Fruit fly (Drosophila melanogaster) whole organism, embryonic: Measurements from ENCODE around the gene CheB93b.

ENCODE experiments used
- Awh ChIP-seq: fragments of 200-800 bp; sonication (Bioruptor generic); IDR thresholded peaks from 2 replicates; pipeline ENCODE4, ENCODE4 v1.3.6; 2022; ENCODE audit warnings: missing biosample characterization, missing genetic modification characterization
- CG12071 ChIP-seq: fragments of 200-800 bp; sonication (Bioruptor generic); optimal IDR thresholded peaks from 3 replicates; lab custom pipeline; 2018; ENCODE audit warnings: missing biosample characterization, mild to moderate bottlenecking, missing genetic modification characterization
- CG12744 ChIP-seq: fragments of 200-800 bp; sonication (Bioruptor generic); optimal IDR thresholded peaks from 2 replicates; lab custom pipeline; 2016; ENCODE audit warnings: missing biosample characterization, missing genetic modification characterization
- CG13287 ChIP-seq: fragments of 200-800 bp; sonication (Bioruptor generic); IDR thresholded peaks from 2 replicates; pipeline ENCODE4 v1.3.6; 2022; ENCODE audit warnings: missing biosample characterization, missing genetic modification characterization; ENCODE audit not compliant: partially characterized antibody
- CG13424 ChIP-seq: fragments of 200-800 bp; sonication (Bioruptor generic); optimal IDR thresholded peaks from 2 replicates; lab custom pipeline; 2019; ENCODE audit warnings: missing biosample characterization, mild to moderate bottlenecking, missing genetic modification characterization, moderate library complexity
- CG14965 ChIP-seq: fragments of 200-800 bp; sonication (Bioruptor generic); optimal IDR thresholded peaks from 2 replicates; lab custom pipeline; 2016; ENCODE audit warnings: missing biosample characterization, missing genetic modification characterization, borderline replicate concordance
- CG15514 ChIP-seq: fragments of 200-800 bp; sonication (Bioruptor generic); optimal IDR thresholded peaks from 3 replicates; lab custom pipeline; 2017; ENCODE audit warnings: missing biosample characterization, missing genetic modification characterization, mild to moderate bottlenecking, moderate library complexity, missing genetic modification reagents
- CG15696 ChIP-seq: fragments of 200-800 bp; sonication (Bioruptor generic); optimal IDR thresholded peaks from 2 replicates; lab custom pipeline; 2019; ENCODE audit warnings: missing biosample characterization, mild to moderate bottlenecking, missing genetic modification characterization, moderate library complexity
- CG1602 ChIP-seq: fragments of 200-800 bp; sonication (Bioruptor generic); optimal IDR thresholded peaks from 3 replicates; lab custom pipeline; 2016; ENCODE audit warnings: missing biosample characterization, missing genetic modification characterization
- CG2875 ChIP-seq: fragments of 200-800 bp; sonication (Bioruptor generic); optimal IDR thresholded peaks from 2 replicates; lab custom pipeline; 2017; ENCODE audit warnings: missing biosample characterization, mild to moderate bottlenecking, missing genetic modification characterization, missing genetic modification reagents
- CG33213 ChIP-seq: fragments of 200-800 bp; sonication (Bioruptor generic); optimal IDR thresholded peaks from 3 replicates; lab custom pipeline; 2016; ENCODE audit warnings: missing biosample characterization, missing genetic modification characterization
- CG4360 ChIP-seq: fragments of 200-800 bp; sonication (Bioruptor generic); IDR thresholded peaks from 2 replicates; pipeline ENCODE4 v1.3.6; 2022; ENCODE audit warnings: missing biosample characterization, missing genetic modification characterization
- CG4424 ChIP-seq: fragments of 200-800 bp; sonication (Bioruptor generic); optimal IDR thresholded peaks from 3 replicates; lab custom pipeline; 2016; ENCODE audit warnings: missing biosample characterization, missing genetic modification characterization
- CG5245 ChIP-seq: fragments of 200-800 bp; sonication (Bioruptor generic); optimal IDR thresholded peaks from 3 replicates; lab custom pipeline; 2016; ENCODE audit warnings: missing biosample characterization, missing genetic modification characterization
- CG6654 ChIP-seq: fragments of 200-800 bp; sonication (Bioruptor generic); optimal IDR thresholded peaks from 2 replicates; lab custom pipeline; 2017; ENCODE audit warnings: missing biosample characterization, mild to moderate bottlenecking, missing genetic modification characterization
- CG6683 ChIP-seq: fragments of 200-800 bp; sonication (Bioruptor generic); optimal IDR thresholded peaks from 2 replicates; lab custom pipeline; 2017; ENCODE audit warnings: missing biosample characterization, mild to moderate bottlenecking, missing genetic modification characterization, missing genetic modification reagents
- CG8290 ChIP-seq, 3 experiments: fragments of 200-800 bp; sonication (Bioruptor generic); optimal IDR thresholded peaks; 2 replicates each; lab custom pipeline; 2016 to 2019; ENCODE audit warnings: missing biosample characterization in 3 of 3, missing genetic modification characterization in 3 of 3, mild to moderate bottlenecking in 2 of 3, moderate library complexity in 1 of 3
- CG9727 ChIP-seq: fragments of 200-800 bp; sonication (Bioruptor generic); optimal IDR thresholded peaks from 3 replicates; lab custom pipeline; 2017; ENCODE audit warnings: missing biosample characterization, mild to moderate bottlenecking, missing genetic modification characterization
- CrebB ChIP-seq: fragments of 200-800 bp; sonication (Bioruptor generic); optimal IDR thresholded peaks from 3 replicates; lab custom pipeline; 2018; ENCODE audit warnings: missing biosample characterization, mild to moderate bottlenecking, missing genetic modification characterization
- D ChIP-seq, 2 experiments: fragments of 200-800 bp in 1 of 2; fragments of >200 bp in 1 of 2; sonication (Bioruptor generic) in 1 of 2; optimal IDR thresholded peaks; 2 replicates in 1 of 2; 3 replicates in 1 of 2; lab custom pipeline; 2017; ENCODE audit warnings: mild to moderate bottlenecking in 1 of 2, missing biosample characterization in 1 of 2, missing genetic modification characterization in 1 of 2, missing genetic modification reagents in 1 of 2
- D19B ChIP-seq: fragments of 200-800 bp; sonication (Bioruptor generic); optimal IDR thresholded peaks from 2 replicates; lab custom pipeline; 2017; ENCODE audit warnings: missing biosample characterization, mild to moderate bottlenecking, missing genetic modification characterization
- ERR ChIP-seq: fragments of 200-800 bp; sonication (Bioruptor generic); optimal IDR thresholded peaks from 2 replicates; lab custom pipeline; 2016; ENCODE audit warnings: missing biosample characterization, missing genetic modification characterization
- Fer3 ChIP-seq: fragments of 200-800 bp; sonication (Bioruptor generic); optimal IDR thresholded peaks from 2 replicates; lab custom pipeline; 2018; ENCODE audit warnings: missing biosample characterization, mild to moderate bottlenecking, missing genetic modification characterization, moderate library complexity
- HLH4C ChIP-seq: fragments of 200-800 bp; sonication (Bioruptor generic); IDR thresholded peaks from 3 replicates; pipeline ENCODE4 v1.3.6; 2022; ENCODE audit warnings: missing biosample characterization, missing genetic modification characterization; ENCODE audit not compliant: partially characterized antibody
- HmgD ChIP-seq: fragments of 200-800 bp; sonication (Bioruptor generic); optimal IDR thresholded peaks from 3 replicates; lab custom pipeline; 2016; ENCODE audit warnings: missing biosample characterization, missing genetic modification characterization
- Hr39 ChIP-seq: fragments of >200 bp; optimal IDR thresholded peaks from 2 replicates; lab custom pipeline; 2017
- Hsf ChIP-seq: fragments of 200-800 bp; sonication (Bioruptor generic); optimal IDR thresholded peaks from 3 replicates; lab custom pipeline; 2016; ENCODE audit warnings: missing biosample characterization, missing genetic modification characterization
- Oli ChIP-seq: fragments of 200-800 bp; sonication (Bioruptor generic); optimal IDR thresholded peaks from 2 replicates; lab custom pipeline; 2018; ENCODE audit warnings: missing biosample characterization, mild to moderate bottlenecking, missing genetic modification characterization, moderate library complexity
- Poxn ChIP-seq: fragments of 200-800 bp; sonication (Bioruptor generic); IDR thresholded peaks from 2 replicates; pipeline ENCODE4 v1.3.6; 2022; ENCODE audit warnings: missing biosample characterization, missing genetic modification characterization
- ac ChIP-seq: fragments of 200-800 bp; sonication (Bioruptor generic); optimal IDR thresholded peaks from 3 replicates; lab custom pipeline; 2017; ENCODE audit warnings: missing biosample characterization, mild to moderate bottlenecking, missing genetic modification characterization
- bbx ChIP-seq: fragments of 200-800 bp; sonication (Bioruptor generic); IDR thresholded peaks from 2 replicates; pipeline ENCODE4 v1.3.6; 2022; ENCODE audit warnings: missing biosample characterization, missing genetic modification characterization; ENCODE audit not compliant: partially characterized antibody
- br ChIP-seq: fragments of >200 bp; optimal IDR thresholded peaks from 2 replicates; lab custom pipeline; 2017
- danr ChIP-seq: fragments of 200-800 bp; sonication (Bioruptor generic); IDR thresholded peaks from 2 replicates; pipeline ENCODE4 v1.3.6; 2022; ENCODE audit warnings: missing biosample characterization, missing genetic modification characterization
- dmrt11E ChIP-seq: fragments of 200-800 bp; sonication (Bioruptor generic); optimal IDR thresholded peaks from 3 replicates; lab custom pipeline; 2018; ENCODE audit warnings: missing biosample characterization, mild to moderate bottlenecking, missing genetic modification characterization, moderate library complexity
- gcm2 ChIP-seq: fragments of 200-800 bp; sonication (Bioruptor generic); optimal IDR thresholded peaks from 2 replicates; lab custom pipeline; 2016; ENCODE audit warnings: missing biosample characterization, missing genetic modification characterization
- grn ChIP-seq: fragments of 200-800 bp; sonication (Bioruptor generic); optimal IDR thresholded peaks from 3 replicates; lab custom pipeline; 2017; ENCODE audit warnings: missing biosample characterization, missing genetic modification characterization
- ind ChIP-seq: fragments of 200-800 bp; sonication (Bioruptor generic); optimal IDR thresholded peaks from 3 replicates; lab custom pipeline; 2016; ENCODE audit warnings: missing biosample characterization, missing genetic modification characterization
- insv ChIP-seq, 2 experiments: fragments of 200-800 bp; sonication (Bioruptor generic); optimal IDR thresholded peaks; 3 replicates each; lab custom pipeline; 2016 to 2018; ENCODE audit warnings: missing biosample characterization in 2 of 2, missing genetic modification characterization in 2 of 2
- jumu ChIP-seq: fragments of 200-800 bp; sonication (Bioruptor generic); optimal IDR thresholded peaks from 3 replicates; lab custom pipeline; 2016; ENCODE audit warnings: missing biosample characterization, missing genetic modification characterization
- nerfin-2 ChIP-seq: fragments of 200-800 bp; sonication (Bioruptor generic); IDR thresholded peaks from 2 replicates; pipeline ENCODE4 v1.3.6; 2022; ENCODE audit warnings: missing biosample characterization, missing genetic modification characterization; ENCODE audit not compliant: partially characterized antibody
- nmo ChIP-seq: fragments of 200-800 bp; sonication (Bioruptor generic); optimal IDR thresholded peaks from 2 replicates; lab custom pipeline; 2018; ENCODE audit warnings: missing biosample characterization, mild to moderate bottlenecking, missing genetic modification characterization, moderate library complexity
- odd ChIP-seq: fragments of 200-800 bp; sonication (Bioruptor generic); optimal IDR thresholded peaks from 2 replicates; lab custom pipeline; 2017; ENCODE audit warnings: missing biosample characterization, mild to moderate bottlenecking, missing genetic modification characterization
- onecut ChIP-seq: fragments of 200-800 bp; sonication (Bioruptor generic); IDR thresholded peaks from 2 replicates; pipeline ENCODE4 v1.3.6; 2022; ENCODE audit warnings: missing biosample characterization, missing genetic modification characterization
- org-1 ChIP-seq: fragments of 200-800 bp; sonication (Bioruptor generic); optimal IDR thresholded peaks from 2 replicates; lab custom pipeline; 2017; ENCODE audit warnings: missing biosample characterization, missing genetic modification characterization
- otp ChIP-seq: fragments of 200-800 bp; sonication (Bioruptor generic); IDR thresholded peaks from 3 replicates; pipeline ENCODE4, ENCODE4 v1.3.6; 2022; ENCODE audit warnings: missing biosample characterization, missing genetic modification characterization
- prd ChIP-seq, 3 experiments: fragments of >200 bp in 2 of 3; fragments of 200-800 bp in 1 of 3; sonication (Bioruptor generic) in 1 of 3; optimal IDR thresholded peaks in 2 of 3; IDR thresholded peaks in 1 of 3; 2 replicates in 2 of 3; 3 replicates in 1 of 3; pipeline versions ENCODE4 v1.3.6 to Lab custom; 2017 to 2022; ENCODE audit warnings: missing biosample characterization in 1 of 3, missing genetic modification characterization in 1 of 3
- pum ChIP-seq: fragments of 200-800 bp; sonication (Bioruptor generic); optimal IDR thresholded peaks from 2 replicates; lab custom pipeline; 2016; ENCODE audit warnings: missing biosample characterization, missing genetic modification characterization
- rib ChIP-seq: fragments of 200-800 bp; sonication (Bioruptor generic); IDR thresholded peaks from 2 replicates; pipeline ENCODE4 v1.3.6; 2022; ENCODE audit warnings: missing biosample characterization, missing genetic modification characterization
- salm ChIP-seq: fragments of 200-800 bp; sonication (Bioruptor generic); optimal IDR thresholded peaks from 2 replicates; lab custom pipeline; 2018; ENCODE audit warnings: missing biosample characterization, mild to moderate bottlenecking, missing genetic modification characterization
- zen ChIP-seq: fragments of 200-800 bp; sonication (Bioruptor generic); optimal IDR thresholded peaks from 3 replicates; lab custom pipeline; 2018; ENCODE audit warnings: missing biosample characterization, mild to moderate bottlenecking, missing genetic modification characterization, moderate library complexity

Gene CheB93b

dm6 chr3R:21419258-21419657, 10.3 kb downstream of the CheB93b start:
- TF ChIP-seq D19B, result no peak
- TF ChIP-seq ERR, result no peak
- TF ChIP-seq CG33213, result no peak
- no peak for TF ChIP-seq Oli (tag; lab: Kevin White, UChicago)
- TF ChIP-seq insv (GFP tag; optimal IDR thresholded peaks at IDR 0.05; lab: Kevin White, UChicago), result peak in 1 of 2 experiments; percentile 45
- no peak for TF ChIP-seq danr (GFP tag; lab: Robert Waterston, UW)
- peak; percentile 95 for TF ChIP-seq grn (GFP tag; lab: Kevin White, UChicago)
- no peak for TF ChIP-seq CG6654 (GFP tag; lab: Kevin White, UChicago)
- TF ChIP-seq salm (tag; lab: Kevin White, UChicago), result no peak
- TF ChIP-seq HLH4C, result no peak
- TF ChIP-seq zen (tag; lab: Kevin White, UChicago), result no peak
- no peak for TF ChIP-seq CG4424
- TF ChIP-seq rib (GFP tag; lab: Robert Waterston, UW), result no peak
- no peak for TF ChIP-seq CG2875 (GFP tag; lab: Kevin White, UChicago)
- no peak for TF ChIP-seq Poxn (GFP tag; lab: Robert Waterston, UW)
- TF ChIP-seq CG15696, result no peak
- TF ChIP-seq, all 482 proteins: peak for 2

dm6 chr3R:21419932-21420331, 11.0 kb downstream of the CheB93b start:
- TF ChIP-seq CG12744 (no peak), Hr39 (no peak), bbx (GFP tag; lab: Robert Waterston, UW) (no peak), D (optimal IDR thresholded peaks at IDR 0.05; lab: Kevin White, UChicago) (no peak), D (GFP tag; optimal IDR thresholded peaks at IDR 0.05; lab: Kevin White, UChicago) (peak; percentile 16), onecut (peak; percentile 24; the same call in 1 of the 2 replicates), CG13287 (GFP tag; lab: Robert Waterston, UW) (no peak), CG2875 (GFP tag; lab: Kevin White, UChicago) (no peak), CG9727 (peak; percentile 71), nerfin-2 (GFP tag; lab: Robert Waterston, UW) (no peak), CG1602 (GFP tag; lab: Kevin White, UChicago) (no peak), CG13424 (tag; lab: Kevin White, UChicago) (peak; percentile 40), prd (optimal IDR thresholded peaks at IDR 0.05; lab: Kevin White, UChicago) (no peak), prd (GFP tag; IDR thresholded peaks at IDR 0.05; lab: Robert Waterston, UW) (peak; percentile 66; the same call in 2 of the 3 replicates), nmo (GFP tag; lab: Kevin White, UChicago) (peak; percentile 39), ind (GFP tag; lab: Kevin White, UChicago) (peak; percentile 40), odd (no peak), Fer3 (peak; percentile 35), CG8290 (GFP tag; optimal IDR thresholded peaks at IDR 0.05; lab: Kevin White, UChicago) (no peak), CG8290 (tag; optimal IDR thresholded peaks at IDR 0.05; lab: Kevin White, UChicago) (no peak), otp (GFP tag; lab: Robert Waterston, UW) (no peak), CG15514 (GFP tag; lab: Kevin White, UChicago) (peak; percentile 21), dmrt11E (tag; lab: Kevin White, UChicago) (peak; percentile 76), pum (no peak), jumu (GFP tag; lab: Kevin White, UChicago) (no peak), CG6683 (GFP tag; lab: Kevin White, UChicago) (no peak), CG5245 (GFP tag; lab: Kevin White, UChicago) (no peak), Hsf (no peak), gcm2 (GFP tag; lab: Kevin White, UChicago) (no peak), Awh (GFP tag; lab: Robert Waterston, UW) (no peak), CG12071 (no peak), CG14965 (GFP tag; lab: Kevin White, UChicago) (no peak), org-1 (GFP tag; lab: Kevin White, UChicago) (peak; percentile 16), CrebB (no peak), br (no peak), ac (GFP tag; lab: Kevin White, UChicago) (peak; percentile 23), CG4360 (GFP tag; lab: Robert Waterston, UW) (no peak), HmgD (GFP tag; lab: Kevin White, UChicago) (no peak)
